Fruit fly (Drosophila melanogaster): ENCODE data around the gene CG42728.
A peak's percentile ranks its signal among the peaks of the same experiment; 100 is the strongest.

CG42728 gene

DNA sequence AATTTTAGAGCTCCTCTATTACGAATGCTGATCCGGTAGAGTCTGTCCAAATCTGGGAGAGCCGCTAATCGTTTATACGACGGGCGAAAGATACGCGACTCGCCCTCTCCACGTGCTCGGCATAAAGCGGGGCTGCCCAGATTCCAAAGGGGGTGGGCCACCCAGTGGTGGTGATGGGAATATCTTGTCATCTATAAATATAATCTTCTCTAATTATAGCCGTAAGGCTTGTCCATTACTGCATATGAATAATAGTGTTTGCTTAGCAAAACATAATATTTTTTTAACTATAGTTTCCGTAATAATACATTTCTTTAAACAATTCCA lies 26.4 kb downstream of the CG42728 start:
- TF ChIP-seq eg (GFP tag; IDR thresholded peaks at IDR 0.05) (0 out of 3 replicates have a peak, but pooled peaks have one; percentile 12), CG8119 (GFP tag; IDR thresholded peaks at IDR 0.05) (no peak), fkh (GFP tag; optimal IDR thresholded peaks at IDR 0.05) (no peak), Hr39 (GFP tag; optimal IDR thresholded peaks at IDR 0.05) (no peak), Eip78C (GFP tag) (peak; percentile 47)

DNA sequence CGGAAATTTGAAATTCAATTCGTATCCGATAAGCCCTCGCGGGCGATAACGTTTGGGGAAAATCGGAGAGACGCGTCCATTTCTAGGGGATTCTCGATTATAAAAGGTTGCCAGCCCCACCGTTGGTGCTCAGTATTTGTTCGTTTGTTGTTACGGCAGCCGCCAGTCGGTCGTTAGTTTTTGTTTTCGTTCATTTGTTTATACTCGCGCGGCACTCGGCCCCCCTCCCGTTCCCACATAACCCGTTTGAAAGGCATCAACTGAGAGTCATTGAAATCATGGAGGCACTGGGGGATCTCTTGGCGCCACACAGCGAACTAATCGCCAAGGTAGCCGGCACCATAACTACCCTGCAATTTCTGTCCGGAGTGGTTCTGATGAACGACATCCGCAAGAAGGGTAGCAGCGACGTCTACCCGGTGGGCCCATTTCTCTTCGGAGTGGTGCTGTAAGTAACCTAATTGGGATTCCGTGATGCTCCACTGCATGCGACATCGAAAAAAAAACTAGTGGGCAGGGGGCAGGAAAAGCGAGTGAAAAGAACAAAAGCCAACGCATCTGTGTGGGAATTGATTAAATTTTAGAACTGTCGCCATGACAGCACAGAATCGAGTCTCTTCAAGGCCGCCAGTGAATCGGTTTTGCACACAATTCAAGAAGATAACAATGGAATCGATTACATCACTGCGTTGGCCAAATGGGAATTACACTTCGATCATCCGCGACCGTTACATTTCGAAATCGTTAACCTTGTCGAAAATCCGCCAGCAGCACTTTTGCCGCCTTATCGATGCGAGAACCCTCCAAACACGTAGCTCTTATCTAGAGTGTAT lies 27.0 kb downstream of the CG42728 start, which contains the start of gene CG7272:
Gene CG7272 (plus strand): TSS at position 126 of the 833 bp plus-strand sequence.
- TF ChIP-seq Ets21C (GFP tag; optimal IDR thresholded peaks at IDR 0.05), result no peak
- TF ChIP-seq fd59A (GFP tag; optimal IDR thresholded peaks at IDR 0.05), result no peak
- no peak for TF ChIP-seq CG1621 (tag; optimal IDR thresholded peaks at IDR 0.05)
- no peak for TF ChIP-seq Hr39 (GFP tag; optimal IDR thresholded peaks at IDR 0.05)
- no peak for TF ChIP-seq CG6792 (GFP tag; optimal IDR thresholded peaks at IDR 0.05)
- TF ChIP-seq pdm3 (GFP tag; optimal IDR thresholded peaks at IDR 0.05), result no peak
- no peak for TF ChIP-seq CG11294 (GFP tag; IDR thresholded peaks at IDR 0.05)
- no peak for TF ChIP-seq CG6808 (GFP tag; optimal IDR thresholded peaks at IDR 0.05)
- no peak for TF ChIP-seq CG10669 (GFP tag; optimal IDR thresholded peaks at IDR 0.05)
- no peak for TF ChIP-seq dsx (GFP tag; optimal IDR thresholded peaks at IDR 0.05; ENCODE audit: poor library complexity, severe bottlenecking)
- peak; percentile 15; the same call in 1 of the 2 replicates for TF ChIP-seq CG15336 (GFP tag; IDR thresholded peaks at IDR 0.05)
- no peak for TF ChIP-seq CG34406 (GFP tag; optimal IDR thresholded peaks at IDR 0.05)
- peak; percentile 26 for TF ChIP-seq vri (GFP tag; optimal IDR thresholded peaks at IDR 0.05)
- no peak for TF ChIP-seq CG31627 (GFP tag; optimal IDR thresholded peaks at IDR 0.05)
- TF ChIP-seq CG10631 (GFP tag; optimal IDR thresholded peaks at IDR 0.05), result no peak
- no peak for TF ChIP-seq Sox15 (GFP tag; optimal IDR thresholded peaks at IDR 0.05)
- TF ChIP-seq CG11762 (GFP tag; optimal IDR thresholded peaks at IDR 0.05; ENCODE audit: insufficient read depth), result no peak
- peak; percentile 0 for TF ChIP-seq Hr4 (GFP tag; optimal IDR thresholded peaks at IDR 0.05)
- TF ChIP-seq Eip78C (GFP tag), result peak; percentile 68
- peak; percentile 25; the same call in 1 of the 3 replicates for TF ChIP-seq CG8119 (GFP tag; IDR thresholded peaks at IDR 0.05)
- TF ChIP-seq OdsH (GFP tag; optimal IDR thresholded peaks at IDR 0.05), result no peak
- no peak for TF ChIP-seq CG11902 (GFP tag; optimal IDR thresholded peaks at IDR 0.05)
- TF ChIP-seq Lpt (GFP tag; optimal IDR thresholded peaks at IDR 0.05), result peak; percentile 28
- TF ChIP-seq CG7368 (GFP tag; optimal IDR thresholded peaks at IDR 0.05), result no peak
- TF ChIP-seq cyc (GFP tag; optimal IDR thresholded peaks at IDR 0.05), result no peak
- no peak for TF ChIP-seq spab (GFP tag; optimal IDR thresholded peaks at IDR 0.05)
- no peak for TF ChIP-seq CG8632 (GFP tag; optimal IDR thresholded peaks at IDR 0.05)
- no peak for TF ChIP-seq Hr38 (GFP tag; optimal IDR thresholded peaks at IDR 0.05)
- no peak for TF ChIP-seq CG6854 (GFP tag; optimal IDR thresholded peaks at IDR 0.05)
- TF ChIP-seq ss (GFP tag; optimal IDR thresholded peaks at IDR 0.05), result no peak
- no peak for TF ChIP-seq Eip93F (GFP tag; optimal IDR thresholded peaks at IDR 0.05)
- no peak for TF ChIP-seq CG16779 (tag; optimal IDR thresholded peaks at IDR 0.05)
- peak; percentile 51 for TF ChIP-seq CG3919 (GFP tag; optimal IDR thresholded peaks at IDR 0.05)
- TF ChIP-seq CG6163 (GFP tag; IDR thresholded peaks at IDR 0.05), result peak; percentile 48; the same call in 2 of the 3 replicates
- TF ChIP-seq Ets96B (tag; optimal IDR thresholded peaks at IDR 0.05), result no peak
- TF ChIP-seq Met (GFP tag; optimal IDR thresholded peaks at IDR 0.05), result no peak
- peak; percentile 7 for TF ChIP-seq topi (GFP tag; optimal IDR thresholded peaks at IDR 0.05)
- TF ChIP-seq lz (GFP tag; optimal IDR thresholded peaks at IDR 0.05), result no peak
- TF ChIP-seq Sox14 (GFP tag; optimal IDR thresholded peaks at IDR 0.05), result peak; percentile 60
- no peak for TF ChIP-seq acj6 (GFP tag; optimal IDR thresholded peaks at IDR 0.05)
- no peak for TF ChIP-seq Sox102F (GFP tag; optimal IDR thresholded peaks at IDR 0.05)
- no peak for TF ChIP-seq net (GFP tag; optimal IDR thresholded peaks at IDR 0.05)
- peak; percentile 38 for TF ChIP-seq CG32006 (GFP tag; optimal IDR thresholded peaks at IDR 0.05)
- no peak for TF ChIP-seq dac (GFP tag; optimal IDR thresholded peaks at IDR 0.05)
- TF ChIP-seq Eip75B (GFP tag; optimal IDR thresholded peaks at IDR 0.05), result no peak
- no peak; the same call in 1 of the 3 replicates for TF ChIP-seq eg (GFP tag; IDR thresholded peaks at IDR 0.05)
- no peak for TF ChIP-seq Smox (GFP tag; optimal IDR thresholded peaks at IDR 0.05)
- no peak for TF ChIP-seq CG3032 (tag; optimal IDR thresholded peaks at IDR 0.05)
